Worm (Caenorhabditis elegans) whole organism, L3 larva: Measurements from ENCODE around the gene Y47D3A.31.

Source experiments
- aly-2 ChIP-seq: fragments of 150-350 bp; optimal IDR thresholded peaks from 2 replicates; lab custom pipeline; 2014; ENCODE audit warnings: missing biosample characterization, missing genetic modification characterization
- ama-1 ChIP-seq: fragments of 150-350 bp; optimal IDR thresholded peaks from 2 replicates; lab custom pipeline; 2018
- ceh-16 ChIP-seq: sonication (generic microtip); optimal IDR thresholded peaks from 2 replicates; lab custom pipeline; 2017; ENCODE audit warnings: missing biosample characterization, missing genetic modification characterization
- egl-27 ChIP-seq: sonication (generic microtip); optimal IDR thresholded peaks from 4 replicates; lab custom pipeline; 2017; ENCODE audit warnings: missing biosample characterization, missing genetic modification reagents, missing genetic modification characterization
- egl-5 ChIP-seq: fragments of 150-350 bp; optimal IDR thresholded peaks from 2 replicates; lab custom pipeline; 2017; ENCODE audit warnings: missing biosample characterization, missing genetic modification reagents, missing genetic modification characterization, inconsistent platforms
- elt-1 ChIP-seq: fragments of 150-350 bp; optimal IDR thresholded peaks from 2 replicates; lab custom pipeline; 2014; ENCODE audit warnings: missing biosample characterization, missing genetic modification characterization
- elt-2 ChIP-seq: sonication (generic microtip); optimal IDR thresholded peaks from 2 replicates; lab custom pipeline; 2016; ENCODE audit warnings: missing genetic modification reagents, mild to moderate bottlenecking, missing genetic modification characterization, missing compliant biosample characterization
- elt-3 ChIP-seq, 3 experiments: fragments of 150-350 bp in 1 of 3; sonication (generic microtip) in 2 of 3; optimal IDR thresholded peaks; 2 replicates in 2 of 3; 4 replicates in 1 of 3; lab custom pipeline; 2014 to 2017; ENCODE audit warnings: missing biosample characterization in 3 of 3, missing genetic modification characterization in 3 of 3
- fkh-10 ChIP-seq: sonication (generic microtip); optimal IDR thresholded peaks from 2 replicates; lab custom pipeline; 2017; ENCODE audit warnings: missing biosample characterization, missing genetic modification reagents, missing genetic modification characterization
- fos-1 ChIP-seq: fragments of 150-350 bp; optimal IDR thresholded peaks from 2 replicates; lab custom pipeline; 2014; ENCODE audit warnings: missing biosample characterization, missing genetic modification characterization
- hmg-11 ChIP-seq: sonication (generic microtip); optimal IDR thresholded peaks from 2 replicates; lab custom pipeline; 2016; ENCODE audit warnings: missing genetic modification characterization, missing compliant biosample characterization
- jun-1 ChIP-seq: fragments of 150-350 bp; optimal IDR thresholded peaks from 2 replicates; lab custom pipeline; 2014; ENCODE audit warnings: missing biosample characterization, missing genetic modification reagents, missing genetic modification characterization
- lin-39 ChIP-seq: fragments of 150-350 bp; optimal IDR thresholded peaks from 2 replicates; lab custom pipeline; 2018; ENCODE audit warnings: missing biosample characterization, missing genetic modification reagents, missing genetic modification characterization
- lsy-12 ChIP-seq: sonication (generic microtip); optimal IDR thresholded peaks from 2 replicates; lab custom pipeline; 2016; ENCODE audit warnings: mild to moderate bottlenecking, missing genetic modification characterization, missing compliant biosample characterization
- nfya-1 ChIP-seq: sonication (generic microtip); optimal IDR thresholded peaks from 2 replicates; lab custom pipeline; 2017; ENCODE audit warnings: missing genetic modification characterization, mild to moderate bottlenecking, missing compliant biosample characterization, antibody characterized with exemption, moderate library complexity; ENCODE audit not compliant: insufficient read depth
- nhr-12 ChIP-seq: fragments of 150-350 bp; optimal IDR thresholded peaks from 2 replicates; lab custom pipeline; 2014; ENCODE audit warnings: missing biosample characterization, missing genetic modification characterization
- nhr-23 ChIP-seq: fragments of 150-350 bp; optimal IDR thresholded peaks from 2 replicates; lab custom pipeline; 2014; ENCODE audit warnings: missing biosample characterization, missing genetic modification reagents, missing genetic modification characterization
- nhr-28 ChIP-seq: fragments of 150-350 bp; optimal IDR thresholded peaks from 2 replicates; lab custom pipeline; 2014; ENCODE audit warnings: missing biosample characterization, missing genetic modification characterization
- nhr-43 ChIP-seq: sonication (generic microtip); optimal IDR thresholded peaks from 2 replicates; lab custom pipeline; 2016; ENCODE audit warnings: mild to moderate bottlenecking, missing genetic modification characterization, missing compliant biosample characterization; ENCODE audit not compliant: poor library complexity, severe bottlenecking
- nhr-77 ChIP-seq: fragments of 150-350 bp; optimal IDR thresholded peaks from 2 replicates; lab custom pipeline; 2014; ENCODE audit warnings: missing biosample characterization, missing genetic modification characterization
- pha-4 ChIP-seq: fragments of 150-350 bp; optimal IDR thresholded peaks from 2 replicates; lab custom pipeline; 2014; ENCODE audit warnings: missing biosample characterization, missing genetic modification reagents, missing genetic modification characterization
- pqm-1 ChIP-seq: fragments of 150-350 bp; optimal IDR thresholded peaks from 2 replicates; lab custom pipeline; 2017; ENCODE audit warnings: missing biosample characterization, missing genetic modification characterization, inconsistent platforms
- sea-2 ChIP-seq: fragments of 150-350 bp; sonication (generic microtip); optimal IDR thresholded peaks from 4 replicates; lab custom pipeline; 2014; ENCODE audit warnings: missing biosample characterization, missing genetic modification reagents, missing genetic modification characterization
- skn-1 ChIP-seq: fragments of 150-350 bp; optimal IDR thresholded peaks from 2 replicates; lab custom pipeline; 2014; ENCODE audit warnings: missing biosample characterization, missing genetic modification characterization
- snpc-4 ChIP-seq: fragments of 150-350 bp; optimal IDR thresholded peaks from 2 replicates; lab custom pipeline; 2014; ENCODE audit warnings: missing biosample characterization, missing genetic modification characterization
- unc-62 ChIP-seq: fragments of 150-350 bp; sonication (generic microtip); optimal IDR thresholded peaks from 4 replicates; lab custom pipeline; 2014; ENCODE audit warnings: missing biosample characterization, missing genetic modification reagents, missing genetic modification characterization
- ztf-11 ChIP-seq: fragments of 150-350 bp; optimal IDR thresholded peaks from 2 replicates; lab custom pipeline; 2014; ENCODE audit warnings: missing biosample characterization, missing genetic modification characterization

Y47D3A.31 gene

ce11 chrIII:11200879-11201518 lies 44.0 kb upstream of the Y47D3A.31 start:
- peak; percentile 75 for TF ChIP-seq egl-5 (tag; lab: Kevin White, UChicago)
- TF ChIP-seq aly-2 (tag; lab: Kevin White, UChicago), result no peak
- no peak for TF ChIP-seq fkh-10 (GFP tag; lab: Kevin White, UChicago)
- no peak for TF ChIP-seq ceh-16
- TF ChIP-seq nfya-1 (tag; lab: Kevin White, UChicago), result peak; percentile 61
- TF ChIP-seq hmg-11 (tag; lab: Kevin White, UChicago), result peak; percentile 59
- TF ChIP-seq elt-2 (tag; lab: Kevin White, UChicago), result no peak
- TF ChIP-seq skn-1 (tag; lab: Kevin White, UChicago), result no peak
- TF ChIP-seq lin-39 (tag; lab: Kevin White, UChicago), result peak; percentile 54
- no peak for TF ChIP-seq sea-2 (GFP tag; lab: Kevin White, UChicago)
- no peak for TF ChIP-seq elt-1 (tag; lab: Kevin White, UChicago)

- TF ChIP-seq hmg-11 (tag; lab: Kevin White, UChicago), result no peak
- TF ChIP-seq elt-2 (tag; lab: Kevin White, UChicago), result peak; percentile 89
- no peak for TF ChIP-seq ceh-16
- peak; percentile 4 for TF ChIP-seq pha-4 (tag; lab: Kevin White, UChicago)
- peak; percentile 76 for TF ChIP-seq pqm-1 (tag; lab: Kevin White, UChicago)
- peak; percentile 0 for TF ChIP-seq nfya-1 (tag; lab: Kevin White, UChicago)
- TF ChIP-seq, all 47 proteins: peak for 4
These were observed 40.3 kb upstream of the Y47D3A.31 start for ce11 chrIII:11197327-11197726.

ce11 chrIII:11195553-11195952 lies 38.6 kb upstream of the Y47D3A.31 start:
- TF ChIP-seq elt-2 (tag; lab: Kevin White, UChicago), result peak; percentile 89
- TF ChIP-seq pha-4 (tag; lab: Kevin White, UChicago), result peak; percentile 12
- peak; percentile 54 for TF ChIP-seq pqm-1 (tag; lab: Kevin White, UChicago)
- TF ChIP-seq aly-2 (tag; lab: Kevin White, UChicago), result no peak

- TF ChIP-seq unc-62 (GFP tag; lab: Kevin White, UChicago) (no peak), nhr-23 (tag; lab: Kevin White, UChicago) (no peak), ama-1 (lab: Kevin White, UChicago) (no peak), nhr-43 (tag; lab: Kevin White, UChicago) (no peak), nhr-28 (tag; lab: Kevin White, UChicago) (no peak), snpc-4 (tag; lab: Kevin White, UChicago) (no peak), ztf-11 (tag; lab: Kevin White, UChicago) (no peak), fos-1 (tag; lab: Kevin White, UChicago) (no peak), nfya-1 (tag; lab: Kevin White, UChicago) (no peak), aly-2 (tag; lab: Kevin White, UChicago) (no peak), lsy-12 (tag; lab: Kevin White, UChicago) (no peak), egl-27 (tag; lab: Kevin White, UChicago) (no peak), nhr-77 (tag; lab: Kevin White, UChicago) (no peak), nhr-12 (tag; lab: Kevin White, UChicago) (no peak)
These were observed 38.1 kb upstream of the Y47D3A.31 start, which contains the start of gene tra-1 for ce11 chrIII:11195140-11195539. tra-1 (minus strand) TSS chrIII:11195201.

ce11 chrIII:11194123-11194522 lies 37.1 kb upstream of the Y47D3A.31 start:
- TF ChIP-seq elt-3 (tag; optimal IDR thresholded peaks at IDR 0.05; lab: Kevin White, UChicago), result no peak
- no peak for TF ChIP-seq nhr-28 (tag; lab: Kevin White, UChicago)
- TF ChIP-seq lsy-12 (tag; lab: Kevin White, UChicago), result no peak
- no peak for TF ChIP-seq fkh-10 (GFP tag; lab: Kevin White, UChicago)
- TF ChIP-seq aly-2 (tag; lab: Kevin White, UChicago), result no peak

ce11 chrIII:11193251-11193650 lies 36.3 kb upstream of the Y47D3A.31 start:
- TF ChIP-seq ceh-16, result no peak
- peak; percentile 75 for TF ChIP-seq elt-2 (tag; lab: Kevin White, UChicago)

DNA sequence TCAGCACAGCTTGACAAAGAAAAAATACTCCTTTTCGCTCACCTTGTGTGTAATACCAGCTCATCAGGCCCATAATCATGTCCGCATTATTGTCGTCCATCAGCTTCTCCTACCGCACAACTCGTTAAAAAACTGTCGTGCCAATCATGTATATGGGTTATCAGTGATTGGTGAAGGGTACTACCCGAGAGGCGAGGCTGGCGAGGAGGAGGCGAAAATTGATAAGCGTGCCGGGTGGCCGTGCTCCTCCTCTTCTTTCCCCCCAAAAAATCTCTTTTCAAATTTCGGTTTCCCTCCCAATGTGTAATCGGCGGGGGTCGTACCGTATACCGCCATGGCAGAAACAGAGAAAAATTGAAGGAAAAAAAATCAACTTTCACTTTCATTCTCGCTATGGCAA lies 31.1 kb upstream of the Y47D3A.31 start:
- peak; percentile 42 for TF ChIP-seq nfya-1 (tag; lab: Kevin White, UChicago)
- no peak for TF ChIP-seq jun-1 (tag; lab: Kevin White, UChicago)
- TF ChIP-seq elt-2 (tag; lab: Kevin White, UChicago), result peak; percentile 72
- peak; percentile 38 for TF ChIP-seq pqm-1 (tag; lab: Kevin White, UChicago)
